Worm (Caenorhabditis elegans) whole organism, early embryonic: ENCODE measurements around the gene M117.1.

Source experiments
- F13C5.2 ChIP-seq: sonication (generic microtip); optimal IDR thresholded peaks from 2 replicates; lab custom pipeline; 2017; ENCODE audit warnings: mild to moderate bottlenecking, missing genetic modification characterization, inconsistent platforms, missing compliant biosample characterization
- ama-1 ChIP-seq: fragments of 150-350 bp; optimal IDR thresholded peaks from 2 replicates; lab custom pipeline; 2014
- ceh-13 ChIP-seq: fragments of 200-800 bp; sonication (Bioruptor generic); optimal IDR thresholded peaks from 2 replicates; lab custom pipeline; 2018; ENCODE audit warnings: mild to moderate bottlenecking, missing genetic modification characterization, missing compliant biosample characterization
- hmbx-1 ChIP-seq: sonication (generic microtip); optimal IDR thresholded peaks from 2 replicates; lab custom pipeline; 2016; ENCODE audit warnings: mild to moderate bottlenecking, missing genetic modification characterization, missing compliant biosample characterization
- hnd-1 ChIP-seq: sonication (generic microtip); optimal IDR thresholded peaks from 2 replicates; lab custom pipeline; 2016; ENCODE audit warnings: missing genetic modification characterization, missing compliant biosample characterization
- pes-1 ChIP-seq: fragments of 200-800 bp; sonication (Bioruptor generic); IDR thresholded peaks from 2 replicates; pipeline ENCODE4 v1.3.6; 2022; ENCODE audit warnings: missing genetic modification reagents, missing genetic modification characterization, missing compliant biosample characterization
- scrt-1 ChIP-seq: fragments of 200-800 bp; sonication (Bioruptor generic); IDR thresholded peaks from 2 replicates; pipeline ENCODE4 v1.3.6; 2022; ENCODE audit warnings: missing genetic modification characterization, missing compliant biosample characterization
- sea-1 ChIP-seq: fragments of 200-800 bp; sonication (Bioruptor generic); conservative IDR thresholded peaks from 2 replicates; pipeline ENCODE4 v1.3.6; 2022; ENCODE audit warnings: missing genetic modification characterization, missing compliant biosample characterization
- tbx-37 ChIP-seq: fragments of 200-800 bp; sonication (Bioruptor generic); conservative IDR thresholded peaks from 2 replicates; pipeline ENCODE4 v1.3.6; 2022; ENCODE audit warnings: missing genetic modification reagents, missing genetic modification characterization, missing compliant biosample characterization
- tra-4 ChIP-seq: sonication (generic microtip); optimal IDR thresholded peaks from 2 replicates; lab custom pipeline; 2017; ENCODE audit warnings: missing genetic modification characterization, missing compliant biosample characterization

- TF ChIP-seq F13C5.2 (tag; lab: Kevin White, UChicago): no peak
- TF ChIP-seq ama-1 (lab: Kevin White, UChicago): no peak
- TF ChIP-seq sea-1 (GFP tag; lab: Robert Waterston, UW): no peak
- no peak for TF ChIP-seq hnd-1 (tag; lab: Kevin White, UChicago)
- no peak for TF ChIP-seq pes-1 (GFP tag; lab: Robert Waterston, UW)
- no peak for TF ChIP-seq tbx-37 (GFP tag; lab: Robert Waterston, UW)
- no peak for TF ChIP-seq scrt-1 (GFP tag; lab: Robert Waterston, UW)
- no peak for TF ChIP-seq hmbx-1 (tag; lab: Kevin White, UChicago)
- TF ChIP-seq tra-4: no peak
- TF ChIP-seq ceh-13 (GFP tag; lab: Kevin White, UChicago): no peak
These were observed 46.1 kb downstream of the M117.1 start, which contains the start of gene mob-1 for ce11 chrIV:11859995-11860605.
